Worm (Caenorhabditis elegans): Measurements from ENCODE around the gene gcy-8.
A peak's percentile ranks its signal among the peaks of the same experiment; 100 is the strongest.

- TF ChIP-seq nfya-1 (tag; optimal IDR thresholded peaks at IDR 0.05) (no peak), T23F11.4 (GFP tag; optimal IDR thresholded peaks at IDR 0.05) (no peak), ceh-22 (tag; optimal IDR thresholded peaks at IDR 0.05) (no peak), ceh-9 (tag; optimal IDR thresholded peaks at IDR 0.05) (no peak), ceh-30 (tag; optimal IDR thresholded peaks at IDR 0.05) (no peak), dmd-4 (tag; optimal IDR thresholded peaks at IDR 0.05; ENCODE audit: borderline replicate concordance) (no peak), C08G9.2 (tag; optimal IDR thresholded peaks at IDR 0.05) (no peak), nhr-11 (tag; optimal IDR thresholded peaks at IDR 0.05) (no peak), sox-4 (tag; optimal IDR thresholded peaks at IDR 0.05) (no peak), pax-1 (tag; optimal IDR thresholded peaks at IDR 0.05) (no peak), ama-1 (optimal IDR thresholded peaks at IDR 0.05) (peak; percentile 9), K02D7.2 (tag; optimal IDR thresholded peaks at IDR 0.05) (no peak), pag-3 (tag; optimal IDR thresholded peaks at IDR 0.05; ENCODE audit: borderline replicate concordance) (no peak)
Measured at ce11 chrIV:7924975-7925828, 2.8 kb upstream of the gcy-8 start.

Data from whole organism, late embryonic.